Worm (Caenorhabditis elegans) whole organism, early embryonic: ENCODE measurements around the gene F13H8.12.

ENCODE experiments used
- B0310.2 ChIP-seq: sonication (generic microtip); optimal IDR thresholded peaks from 2 replicates; lab custom pipeline; 2016; ENCODE audit warnings: mild to moderate bottlenecking, missing genetic modification characterization, missing compliant biosample characterization
- F13C5.2 ChIP-seq: sonication (generic microtip); optimal IDR thresholded peaks from 2 replicates; lab custom pipeline; 2017; ENCODE audit warnings: mild to moderate bottlenecking, missing genetic modification characterization, inconsistent platforms, missing compliant biosample characterization
- aly-1 ChIP-seq: sonication (generic microtip); optimal IDR thresholded peaks from 2 replicates; lab custom pipeline; 2016; ENCODE audit warnings: missing genetic modification characterization, missing compliant biosample characterization
- ama-1 ChIP-seq: fragments of 150-350 bp; optimal IDR thresholded peaks from 2 replicates; lab custom pipeline; 2014
- ceh-13 ChIP-seq: fragments of 200-800 bp; sonication (Bioruptor generic); optimal IDR thresholded peaks from 2 replicates; lab custom pipeline; 2018; ENCODE audit warnings: mild to moderate bottlenecking, missing genetic modification characterization, missing compliant biosample characterization
- ceh-36 ChIP-seq: sonication (generic microtip); optimal IDR thresholded peaks from 2 replicates; lab custom pipeline; 2016; ENCODE audit warnings: missing genetic modification characterization, inconsistent platforms, missing compliant biosample characterization
- ets-7 ChIP-seq: sonication (generic microtip); optimal IDR thresholded peaks from 2 replicates; lab custom pipeline; 2016; ENCODE audit warnings: missing genotype, missing genetic modification characterization, missing compliant biosample characterization
- flt-1 ChIP-seq: fragments of 200-800 bp; sonication (Bioruptor generic); IDR thresholded peaks from 2 replicates; pipeline ENCODE4 v1.3.6; 2022; ENCODE audit warnings: missing genetic modification characterization, missing compliant biosample characterization
- hmbx-1 ChIP-seq: sonication (generic microtip); optimal IDR thresholded peaks from 2 replicates; lab custom pipeline; 2016; ENCODE audit warnings: mild to moderate bottlenecking, missing genetic modification characterization, missing compliant biosample characterization
- hmg-4 ChIP-seq: fragments of 200-800 bp; sonication (Bioruptor generic); optimal IDR thresholded peaks from 2 replicates; lab custom pipeline; 2018; ENCODE audit warnings: mild to moderate bottlenecking, missing genetic modification characterization, missing compliant biosample characterization
- hnd-1 ChIP-seq: sonication (generic microtip); optimal IDR thresholded peaks from 2 replicates; lab custom pipeline; 2016; ENCODE audit warnings: missing genetic modification characterization, missing compliant biosample characterization
- pes-1 ChIP-seq: fragments of 200-800 bp; sonication (Bioruptor generic); IDR thresholded peaks from 2 replicates; pipeline ENCODE4 v1.3.6; 2022; ENCODE audit warnings: missing genetic modification reagents, missing genetic modification characterization, missing compliant biosample characterization
- scrt-1 ChIP-seq: fragments of 200-800 bp; sonication (Bioruptor generic); IDR thresholded peaks from 2 replicates; pipeline ENCODE4 v1.3.6; 2022; ENCODE audit warnings: missing genetic modification characterization, missing compliant biosample characterization
- sea-1 ChIP-seq: fragments of 200-800 bp; sonication (Bioruptor generic); conservative IDR thresholded peaks from 2 replicates; pipeline ENCODE4 v1.3.6; 2022; ENCODE audit warnings: missing genetic modification characterization, missing compliant biosample characterization
- tbx-11 ChIP-seq: fragments of 200-800 bp; sonication (Bioruptor generic); IDR thresholded peaks from 2 replicates; pipeline ENCODE4 v1.3.6; 2022; ENCODE audit warnings: missing genetic modification characterization, missing compliant biosample characterization
- tbx-37 ChIP-seq: fragments of 200-800 bp; sonication (Bioruptor generic); conservative IDR thresholded peaks from 2 replicates; pipeline ENCODE4 v1.3.6; 2022; ENCODE audit warnings: missing genetic modification reagents, missing genetic modification characterization, missing compliant biosample characterization
- tra-4 ChIP-seq: sonication (generic microtip); optimal IDR thresholded peaks from 2 replicates; lab custom pipeline; 2017; ENCODE audit warnings: missing genetic modification characterization, missing compliant biosample characterization

Gene F13H8.12

ce11 chrII:6262222-6262621, at the start of gene F13H8.12:
F13H8.12 (plus strand) TSS chrII:6262522.
- TF ChIP-seq B0310.2 (tag; lab: Kevin White, UChicago) (no peak), tbx-11 (GFP tag; lab: Robert Waterston, UW) (no peak), hmbx-1 (tag; lab: Kevin White, UChicago) (no peak), ceh-13 (no peak), hnd-1 (no peak), pes-1 (no peak), hmg-4 (GFP tag; lab: Kevin White, UChicago) (no peak), aly-1 (tag; lab: Kevin White, UChicago) (no peak), sea-1 (no peak), F13C5.2 (tag; lab: Kevin White, UChicago) (no peak), flt-1 (GFP tag; lab: Robert Waterston, UW) (no peak), tra-4 (tag; lab: Kevin White, UChicago) (no peak), ets-7 (tag; lab: Kevin White, UChicago) (no peak), ceh-36 (tag; lab: Kevin White, UChicago) (no peak), scrt-1 (no peak), ama-1 (lab: Kevin White, UChicago) (no peak), tbx-37 (no peak)

- TF ChIP-seq tbx-37 (no peak), pes-1 (no peak), F13C5.2 (tag; lab: Kevin White, UChicago) (no peak), flt-1 (GFP tag; lab: Robert Waterston, UW) (no peak), ceh-36 (tag; lab: Kevin White, UChicago) (no peak), hnd-1 (no peak), scrt-1 (no peak), ama-1 (lab: Kevin White, UChicago) (no peak), hmbx-1 (tag; lab: Kevin White, UChicago) (no peak), hmg-4 (GFP tag; lab: Kevin White, UChicago) (no peak), sea-1 (no peak), tra-4 (tag; lab: Kevin White, UChicago) (no peak), B0310.2 (tag; lab: Kevin White, UChicago) (no peak), tbx-11 (GFP tag; lab: Robert Waterston, UW) (no peak), ceh-13 (no peak), aly-1 (tag; lab: Kevin White, UChicago) (no peak), ets-7 (tag; lab: Kevin White, UChicago) (no peak)
These were observed 43.0 kb upstream of the F13H8.12 start, which contains the start of gene mks-2 for ce11 chrII:6219346-6219745. mks-2 (minus strand) TSS chrII:6219446.

ce11 chrII:6221470-6221869, 40.9 kb upstream of the F13H8.12 start:
- TF ChIP-seq hnd-1, result no peak
- no peak for TF ChIP-seq F13C5.2 (tag; lab: Kevin White, UChicago)
- no peak for TF ChIP-seq tbx-37
- no peak for TF ChIP-seq pes-1
- TF ChIP-seq B0310.2 (tag; lab: Kevin White, UChicago), result no peak
- TF ChIP-seq ama-1 (lab: Kevin White, UChicago), result no peak
- no peak for TF ChIP-seq tbx-11 (GFP tag; lab: Robert Waterston, UW)
- TF ChIP-seq sea-1, result no peak
- TF ChIP-seq ceh-36 (tag; lab: Kevin White, UChicago), result no peak
- no peak for TF ChIP-seq hmg-4 (GFP tag; lab: Kevin White, UChicago)
- no peak for TF ChIP-seq hmbx-1 (tag; lab: Kevin White, UChicago)
- TF ChIP-seq ceh-13, result no peak
- TF ChIP-seq ets-7 (tag; lab: Kevin White, UChicago), result no peak

- TF ChIP-seq hmbx-1 (tag; lab: Kevin White, UChicago), result no peak
- TF ChIP-seq F13C5.2 (tag; lab: Kevin White, UChicago), result no peak
- no peak for TF ChIP-seq hmg-4 (GFP tag; lab: Kevin White, UChicago)
- no peak for TF ChIP-seq ceh-36 (tag; lab: Kevin White, UChicago)
- no peak for TF ChIP-seq ets-7 (tag; lab: Kevin White, UChicago)
- TF ChIP-seq tbx-37, result no peak
- no peak for TF ChIP-seq tra-4 (tag; lab: Kevin White, UChicago)
- TF ChIP-seq scrt-1, result no peak
- no peak for TF ChIP-seq tbx-11 (GFP tag; lab: Robert Waterston, UW)
- no peak for TF ChIP-seq sea-1
- TF ChIP-seq B0310.2 (tag; lab: Kevin White, UChicago), result no peak
- no peak for TF ChIP-seq ama-1 (lab: Kevin White, UChicago)
- TF ChIP-seq flt-1 (GFP tag; lab: Robert Waterston, UW), result no peak
- no peak for TF ChIP-seq aly-1 (tag; lab: Kevin White, UChicago)
- no peak for TF ChIP-seq pes-1
- TF ChIP-seq ceh-13, result no peak
These were observed 39.8 kb upstream of the F13H8.12 start, which contains the start of gene C30B5.6 for ce11 chrII:6222558-6222957. C30B5.6 (minus strand) TSS chrII:6222658.

- TF ChIP-seq tbx-37 (no peak), hmbx-1 (tag; lab: Kevin White, UChicago) (no peak), sea-1 (no peak), ceh-36 (tag; lab: Kevin White, UChicago) (no peak), scrt-1 (no peak), ceh-13 (no peak), hnd-1 (no peak)
These were observed 38.6 kb upstream of the F13H8.12 start for ce11 chrII:6223755-6224154.

- TF ChIP-seq flt-1 (GFP tag; lab: Robert Waterston, UW), result no peak
- TF ChIP-seq hmbx-1 (tag; lab: Kevin White, UChicago), result no peak
- no peak for TF ChIP-seq tbx-37
- TF ChIP-seq tbx-11 (GFP tag; lab: Robert Waterston, UW), result no peak
- no peak for TF ChIP-seq ceh-13
- no peak for TF ChIP-seq aly-1 (tag; lab: Kevin White, UChicago)
- TF ChIP-seq B0310.2 (tag; lab: Kevin White, UChicago), result no peak
- no peak for TF ChIP-seq tra-4 (tag; lab: Kevin White, UChicago)
- no peak for TF ChIP-seq scrt-1
- no peak for TF ChIP-seq pes-1
- TF ChIP-seq ama-1 (lab: Kevin White, UChicago), result no peak
- no peak for TF ChIP-seq hmg-4 (GFP tag; lab: Kevin White, UChicago)
- TF ChIP-seq hnd-1, result no peak
- TF ChIP-seq F13C5.2 (tag; lab: Kevin White, UChicago), result no peak
- TF ChIP-seq ets-7 (tag; lab: Kevin White, UChicago), result no peak
These were observed 35.3 kb upstream of the F13H8.12 start, which contains the start of gene srsy-2 for ce11 chrII:6226995-6227394. srsy-2 (minus strand) TSS chrII:6227095.

ce11 chrII:6230116-6230515, 32.2 kb upstream of the F13H8.12 start:
- TF ChIP-seq ets-7 (tag; lab: Kevin White, UChicago), result no peak
- no peak for TF ChIP-seq hnd-1
- TF ChIP-seq scrt-1, result no peak
